Fruit fly (Drosophila melanogaster): Measurements from ENCODE around the gene CG13693.
A peak's percentile ranks its signal among the peaks of the same experiment; 100 is the strongest.

Gene CG13693

dm6 chr2L:221939-222489 lies 10.3 kb upstream of the CG13693 start (continued):
- TF ChIP-seq Rel (GFP tag; optimal IDR thresholded peaks at IDR 0.05): peak; percentile 64
- peak; percentile 29 for TF ChIP-seq Rel (tag; optimal IDR thresholded peaks at IDR 0.05)
- no peak for TF ChIP-seq N (GFP tag; optimal IDR thresholded peaks at IDR 0.05)
- peak; percentile 13 for TF ChIP-seq woc (GFP tag; optimal IDR thresholded peaks at IDR 0.05)

- peak; percentile 20 for TF ChIP-seq psq (GFP tag; optimal IDR thresholded peaks at IDR 0.05)
- TF ChIP-seq usp (GFP tag; optimal IDR thresholded peaks at IDR 0.05): no peak
- TF ChIP-seq Jra (GFP tag; optimal IDR thresholded peaks at IDR 0.05): no peak
- TF ChIP-seq ey (GFP tag; optimal IDR thresholded peaks at IDR 0.05): no peak
Measured at dm6 chr2L:222867-223266, 9.4 kb upstream of the CG13693 start.

dm6 chr2L:223351-223750 lies 8.9 kb upstream of the CG13693 start:
- TF ChIP-seq woc (GFP tag; optimal IDR thresholded peaks at IDR 0.05) (peak; percentile 82), dmrt93B (GFP tag; optimal IDR thresholded peaks at IDR 0.05) (peak; percentile 57), ey (GFP tag; optimal IDR thresholded peaks at IDR 0.05) (peak; percentile 90), sv (GFP tag; optimal IDR thresholded peaks at IDR 0.05) (peak; percentile 57), rgr (GFP tag; optimal IDR thresholded peaks at IDR 0.05) (peak; percentile 93), fru (GFP tag; optimal IDR thresholded peaks at IDR 0.05) (peak; percentile 87), psq (GFP tag; optimal IDR thresholded peaks at IDR 0.05) (no peak), Myc (optimal IDR thresholded peaks at IDR 0.05) (no peak), N (GFP tag; optimal IDR thresholded peaks at IDR 0.05) (no peak), Rel (GFP tag; optimal IDR thresholded peaks at IDR 0.05) (peak; percentile 29), Rel (tag; optimal IDR thresholded peaks at IDR 0.05) (no peak), OdsH (GFP tag; optimal IDR thresholded peaks at IDR 0.05) (peak; percentile 83), Hnf4 (GFP tag; optimal IDR thresholded peaks at IDR 0.05) (peak; percentile 88), brk (GFP tag; optimal IDR thresholded peaks at IDR 0.05) (peak; percentile 70), GATAd (GFP tag; optimal IDR thresholded peaks at IDR 0.05) (no peak), Abd-B (GFP tag; optimal IDR thresholded peaks at IDR 0.05) (no peak), CG32264 (GFP tag; optimal IDR thresholded peaks at IDR 0.05) (peak; percentile 76), Sp1 (GFP tag; optimal IDR thresholded peaks at IDR 0.05) (peak; percentile 76), Mio (GFP tag; optimal IDR thresholded peaks at IDR 0.05) (peak; percentile 25), CG9705 (GFP tag; optimal IDR thresholded peaks at IDR 0.05) (no peak), Dfd (GFP tag; optimal IDR thresholded peaks at IDR 0.05) (no peak), CrebA (GFP tag; optimal IDR thresholded peaks at IDR 0.05; ENCODE audit: borderline replicate concordance) (peak; percentile 64), Jra (GFP tag; optimal IDR thresholded peaks at IDR 0.05) (peak; percentile 49), HLH106 (tag; optimal IDR thresholded peaks at IDR 0.05) (peak; percentile 70), Hr78 (GFP tag; optimal IDR thresholded peaks at IDR 0.05) (no peak), jim (GFP tag; optimal IDR thresholded peaks at IDR 0.05) (no peak), dsf (GFP tag; optimal IDR thresholded peaks at IDR 0.05; ENCODE audit: borderline replicate concordance) (peak; percentile 21), br (GFP tag; optimal IDR thresholded peaks at IDR 0.05) (peak; percentile 90), h (GFP tag; optimal IDR thresholded peaks at IDR 0.05) (peak; percentile 92), pan (optimal IDR thresholded peaks at IDR 0.05) (no peak), Hr83 (GFP tag; optimal IDR thresholded peaks at IDR 0.05; ENCODE audit: poor library complexity, severe bottlenecking) (peak; percentile 70), usp (GFP tag; optimal IDR thresholded peaks at IDR 0.05) (no peak), sage (GFP tag; optimal IDR thresholded peaks at IDR 0.05) (peak; percentile 82), foxo (GFP tag; optimal IDR thresholded peaks at IDR 0.05) (peak; percentile 56 to 94), Vsx2 (GFP tag; optimal IDR thresholded peaks at IDR 0.05; ENCODE audit: partially characterized antibody) (no peak), dl (GFP tag; optimal IDR thresholded peaks at IDR 0.05; ENCODE audit: insufficient read depth in 1 of 2, partially characterized antibody in 2 of 2) (no peak), lola (GFP tag; optimal IDR thresholded peaks at IDR 0.05) (no peak), Dif (GFP tag; optimal IDR thresholded peaks at IDR 0.05; ENCODE audit: partially characterized antibody) (no peak), tai (GFP tag; optimal IDR thresholded peaks at IDR 0.05) (peak; percentile 75)

Data from whole organism, wandering third instar larva.